Fruit fly (Drosophila melanogaster) whole organism, wandering third instar larva: ENCODE measurements around the gene CG18557.

Experiments used
- Abd-B ChIP-seq: fragments of >200 bp; optimal IDR thresholded peaks from 2 replicates; lab custom pipeline; 2017; ENCODE audit warnings: missing biosample characterization, missing genetic modification characterization
- CG32264 ChIP-seq: fragments of 200-800 bp; sonication (Bioruptor generic); optimal IDR thresholded peaks from 2 replicates; lab custom pipeline; 2016; ENCODE audit warnings: missing biosample characterization, missing genetic modification characterization
- CG9705 ChIP-seq: fragments of 200-800 bp; sonication (Bioruptor generic); optimal IDR thresholded peaks from 2 replicates; lab custom pipeline; 2018; ENCODE audit warnings: missing biosample characterization, mild to moderate bottlenecking, missing genetic modification characterization
- CrebA ChIP-seq: fragments of 200-800 bp; sonication (Bioruptor generic); optimal IDR thresholded peaks from 2 replicates; lab custom pipeline; 2016; ENCODE audit warnings: missing biosample characterization, mild to moderate bottlenecking, missing genetic modification characterization, borderline replicate concordance
- Dfd ChIP-seq: fragments of >200 bp; optimal IDR thresholded peaks from 2 replicates; lab custom pipeline; 2017; ENCODE audit warnings: missing biosample characterization, missing genetic modification characterization
- Dif ChIP-seq: fragments of 200-275, 200-300 bp; sonication (Bioruptor generic); optimal IDR thresholded peaks from 2 replicates; lab custom pipeline; 2018; ENCODE audit warnings: missing biosample characterization, missing genetic modification characterization; ENCODE audit not compliant: partially characterized antibody
- GATAd ChIP-seq: sonication (Bioruptor generic); optimal IDR thresholded peaks from 2 replicates; lab custom pipeline; 2016; ENCODE audit warnings: missing biosample characterization, missing genetic modification characterization
- HLH106 ChIP-seq: fragments of 200-800 bp; optimal IDR thresholded peaks from 3 replicates; lab custom pipeline; 2019; ENCODE audit warnings: missing biosample characterization, mild to moderate bottlenecking, missing genetic modification characterization, moderate library complexity
- Hnf4 ChIP-seq: fragments of 200-800 bp; sonication (Bioruptor generic); optimal IDR thresholded peaks from 2 replicates; lab custom pipeline; 2016; ENCODE audit warnings: missing biosample characterization, mild to moderate bottlenecking, missing genetic modification characterization
- Hr78 ChIP-seq: fragments of >200 bp; optimal IDR thresholded peaks from 2 replicates; lab custom pipeline; 2017; ENCODE audit warnings: missing biosample characterization, missing genetic modification characterization
- Hr83 ChIP-seq: fragments of 200-300 bp; sonication (Bioruptor generic); optimal IDR thresholded peaks from 2 replicates; lab custom pipeline; 2016; ENCODE audit warnings: missing biosample characterization, mild to moderate bottlenecking, missing genetic modification characterization, moderate library complexity; ENCODE audit not compliant: poor library complexity, severe bottlenecking
- Jra ChIP-seq: sonication (Bioruptor generic); optimal IDR thresholded peaks from 2 replicates; lab custom pipeline; 2016; ENCODE audit warnings: missing biosample characterization, missing genetic modification characterization
- Mio ChIP-seq: sonication (Bioruptor generic); optimal IDR thresholded peaks from 2 replicates; lab custom pipeline; 2016; ENCODE audit warnings: missing biosample characterization, missing genetic modification characterization
- Myc ChIP-seq: fragments of >200 bp; optimal IDR thresholded peaks from 2 replicates; lab custom pipeline; 2017
- N ChIP-seq: fragments of >200 bp; optimal IDR thresholded peaks from 2 replicates; lab custom pipeline; 2018; ENCODE audit warnings: missing biosample characterization, missing external identifiers, missing genetic modification characterization
- OdsH ChIP-seq: fragments of 200-800 bp; sonication (Bioruptor generic); optimal IDR thresholded peaks from 2 replicates; lab custom pipeline; 2016; ENCODE audit warnings: missing biosample characterization, mild to moderate bottlenecking, missing genetic modification characterization
- Rel ChIP-seq, 2 experiments: fragments of 200-800 bp; sonication (Bioruptor generic) in 1 of 2; optimal IDR thresholded peaks; 2 replicates in 1 of 2; 3 replicates in 1 of 2; lab custom pipeline; 2016 to 2019; ENCODE audit warnings: mild to moderate bottlenecking in 2 of 2, missing biosample characterization in 2 of 2, missing genetic modification characterization in 2 of 2, moderate library complexity in 1 of 2
- Sp1 ChIP-seq: fragments of 200-800 bp; sonication (Bioruptor generic); optimal IDR thresholded peaks from 3 replicates; lab custom pipeline; 2019; ENCODE audit warnings: missing biosample characterization, mild to moderate bottlenecking, missing genetic modification characterization, moderate library complexity
- Vsx2 ChIP-seq: fragments of 200-300, 225-300 bp; sonication (Bioruptor generic); optimal IDR thresholded peaks from 2 replicates; lab custom pipeline; 2018; ENCODE audit warnings: missing biosample characterization, missing genetic modification characterization; ENCODE audit not compliant: partially characterized antibody
- brk ChIP-seq: fragments of 200-800 bp; sonication (Bioruptor generic); optimal IDR thresholded peaks from 2 replicates; lab custom pipeline; 2016; ENCODE audit warnings: missing biosample characterization, mild to moderate bottlenecking, missing genetic modification characterization
- dl ChIP-seq, 2 experiments: fragments of 175-275, 200-275 bp in 1 of 2; fragments of 200-275 bp in 1 of 2; sonication (Bioruptor generic); optimal IDR thresholded peaks; lab custom pipeline; 2018; ENCODE audit warnings: mild to moderate bottlenecking in 2 of 2, missing biosample characterization in 2 of 2, missing genetic modification characterization in 2 of 2, moderate library complexity in 2 of 2; ENCODE audit not compliant: partially characterized antibody in 2 of 2, insufficient read depth in 1 of 2
- dmrt93B ChIP-seq: fragments of 200-800 bp; sonication (Bioruptor generic); optimal IDR thresholded peaks from 2 replicates; lab custom pipeline; 2018; ENCODE audit warnings: missing biosample characterization, mild to moderate bottlenecking, missing genetic modification characterization
- ey ChIP-seq: fragments of 200-800 bp; sonication (Bioruptor generic); optimal IDR thresholded peaks from 2 replicates; lab custom pipeline; 2016; ENCODE audit warnings: missing biosample characterization, missing genetic modification characterization
- foxo ChIP-seq, 2 experiments: fragments of 200-800 bp; sonication (Bioruptor generic); optimal IDR thresholded peaks; 2 replicates in 1 of 2; 3 replicates in 1 of 2; lab custom pipeline; 2016 to 2017; ENCODE audit warnings: missing biosample characterization in 2 of 2, missing genetic modification characterization in 2 of 2
- fru ChIP-seq: fragments of 200-800 bp; sonication (Bioruptor generic); optimal IDR thresholded peaks from 3 replicates; lab custom pipeline; 2016; ENCODE audit warnings: missing biosample characterization, mild to moderate bottlenecking, missing genetic modification characterization
- h ChIP-seq: fragments of 200-800 bp; sonication (Bioruptor generic); optimal IDR thresholded peaks from 3 replicates; lab custom pipeline; 2016; ENCODE audit warnings: missing biosample characterization, mild to moderate bottlenecking, missing genetic modification characterization
- jim ChIP-seq: fragments of 175-275, 200-325 bp; sonication (Bioruptor generic); optimal IDR thresholded peaks from 2 replicates; lab custom pipeline; 2016; ENCODE audit warnings: missing biosample characterization, mild to moderate bottlenecking, missing genetic modification characterization
- lola ChIP-seq: fragments of >200 bp; optimal IDR thresholded peaks from 2 replicates; lab custom pipeline; 2017; ENCODE audit warnings: missing biosample characterization, missing genetic modification characterization
- pan ChIP-seq: fragments of >200 bp; optimal IDR thresholded peaks from 2 replicates; lab custom pipeline; 2017
- psq ChIP-seq: fragments of 200-800 bp; sonication (Bioruptor generic); optimal IDR thresholded peaks from 3 replicates; lab custom pipeline; 2017; ENCODE audit warnings: missing biosample characterization, mild to moderate bottlenecking, missing genetic modification characterization, moderate library complexity
- rgr ChIP-seq: fragments of 200-800 bp; sonication (Bioruptor generic); optimal IDR thresholded peaks from 3 replicates; lab custom pipeline; 2016; ENCODE audit warnings: missing biosample characterization, mild to moderate bottlenecking, missing genetic modification characterization
- sage ChIP-seq: fragments of 200-800 bp; sonication (Bioruptor generic); optimal IDR thresholded peaks from 2 replicates; lab custom pipeline; 2016; ENCODE audit warnings: missing biosample characterization, mild to moderate bottlenecking, missing genetic modification characterization
- sv ChIP-seq: fragments of 200-800 bp; sonication (Bioruptor generic); optimal IDR thresholded peaks from 3 replicates; lab custom pipeline; 2016; ENCODE audit warnings: missing biosample characterization, missing genetic modification characterization
- tai ChIP-seq: sonication (Bioruptor generic); optimal IDR thresholded peaks from 2 replicates; lab custom pipeline; 2016; ENCODE audit warnings: missing biosample characterization, missing genetic modification characterization
- usp ChIP-seq: fragments of >200 bp; optimal IDR thresholded peaks from 2 replicates; lab custom pipeline; 2017; ENCODE audit warnings: missing biosample characterization, missing genetic modification characterization
- woc ChIP-seq: sonication (Bioruptor generic); optimal IDR thresholded peaks from 2 replicates; lab custom pipeline; 2016; ENCODE audit warnings: missing biosample characterization, mild to moderate bottlenecking, missing genetic modification characterization

CG18557 gene

dm6 chr2L:2862621-2862962, 17.1 kb upstream of the CG18557 start:
- TF ChIP-seq dmrt93B (GFP tag; lab: Kevin White, UChicago) (no peak), sv (no peak), Mio (GFP tag; lab: Kevin White, UChicago) (no peak), Myc (lab: Kevin White, UChicago) (no peak), Rel (GFP tag; optimal IDR thresholded peaks at IDR 0.05; lab: Kevin White, UChicago) (no peak), Rel (tag; optimal IDR thresholded peaks at IDR 0.05; lab: Kevin White, UChicago) (no peak), Hr83 (GFP tag; lab: Kevin White, UChicago) (no peak), Dfd (no peak), Hnf4 (no peak), brk (no peak)

- TF ChIP-seq Dif (peak; percentile 76), h (GFP tag; lab: Kevin White, UChicago) (peak; percentile 1), Vsx2 (GFP tag; lab: Kevin White, UChicago) (no peak), rgr (GFP tag; lab: Kevin White, UChicago) (peak; percentile 8), GATAd (GFP tag; lab: Kevin White, UChicago) (no peak), dl (GFP tag; optimal IDR thresholded peaks at IDR 0.05; lab: Kevin White, UChicago; ENCODE audit: insufficient read depth in 1 of 2, partially characterized antibody in 2 of 2) (peak; percentile 47 to 53), foxo (GFP tag; optimal IDR thresholded peaks at IDR 0.05; lab: Kevin White, UChicago) (peak in 1 of 2 experiments; percentile 2), fru (GFP tag; lab: Kevin White, UChicago) (peak; percentile 25)
Measured at dm6 chr2L:2861885-2862620, 16.5 kb upstream of the CG18557 start.

DNA sequence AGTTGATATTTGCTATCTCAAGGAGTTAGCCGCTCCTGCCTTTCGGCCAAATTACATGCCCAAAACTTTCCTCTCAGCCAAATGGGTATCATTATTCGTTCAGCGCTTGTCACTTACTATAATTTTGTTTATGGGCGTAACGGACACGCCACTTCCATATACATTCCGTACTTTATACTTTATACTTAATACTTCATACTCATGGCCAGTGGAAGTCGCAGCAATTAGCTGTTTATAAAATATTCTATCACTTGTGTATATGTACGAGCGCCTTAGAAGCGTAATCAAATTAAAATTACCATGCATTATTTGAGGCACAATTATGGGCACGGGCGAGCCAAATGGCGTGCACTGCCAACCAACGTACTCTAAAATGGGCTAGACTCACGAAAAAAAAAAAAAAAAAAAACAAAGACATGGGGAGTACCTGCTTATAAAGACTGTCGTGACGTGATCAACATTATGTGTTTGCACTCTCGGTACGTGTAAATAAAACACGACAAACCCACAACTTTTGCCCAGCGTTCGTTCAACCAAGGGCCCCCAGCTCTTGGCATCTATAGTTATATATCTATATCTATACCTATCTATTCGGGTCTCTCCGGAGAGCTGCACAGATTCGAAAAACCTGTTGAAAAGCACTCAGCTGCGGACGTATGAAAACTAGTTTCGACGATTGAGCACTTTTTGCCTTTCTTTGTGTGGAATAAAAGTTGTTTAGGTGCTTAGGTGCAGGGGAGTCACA, 15.8 kb upstream of the CG18557 start:
- TF ChIP-seq Dfd, result no peak
- TF ChIP-seq fru (GFP tag; lab: Kevin White, UChicago), result no peak
- peak; percentile 32 for TF ChIP-seq Hr83 (GFP tag; lab: Kevin White, UChicago)

- TF ChIP-seq sage (GFP tag; lab: Kevin White, UChicago) (no peak), N (GFP tag; lab: Kevin White, UChicago) (no peak), brk (no peak), Sp1 (GFP tag; lab: Kevin White, UChicago) (peak; percentile 2), Myc (lab: Kevin White, UChicago) (no peak), sv (no peak), usp (GFP tag; lab: Kevin White, UChicago) (no peak), tai (GFP tag; lab: Kevin White, UChicago) (peak; percentile 45), Jra (GFP tag; lab: Kevin White, UChicago) (peak; percentile 43), Hr78 (GFP tag; lab: Kevin White, UChicago) (no peak), h (GFP tag; lab: Kevin White, UChicago) (peak; percentile 39), Hnf4 (peak; percentile 17), woc (GFP tag; lab: Kevin White, UChicago) (peak; percentile 47), fru (GFP tag; lab: Kevin White, UChicago) (peak; percentile 3), CG32264 (peak; percentile 23), dmrt93B (GFP tag; lab: Kevin White, UChicago) (no peak), OdsH (GFP tag; lab: Kevin White, UChicago) (peak; percentile 24), ey (GFP tag; lab: Kevin White, UChicago) (peak; percentile 41), Dif (no peak), Mio (GFP tag; lab: Kevin White, UChicago) (no peak), HLH106 (peak; percentile 18), pan (lab: Kevin White, UChicago) (no peak), Dfd (peak; percentile 15), Rel (GFP tag; optimal IDR thresholded peaks at IDR 0.05; lab: Kevin White, UChicago) (no peak), Rel (tag; optimal IDR thresholded peaks at IDR 0.05; lab: Kevin White, UChicago) (peak; percentile 17), dl (GFP tag; optimal IDR thresholded peaks at IDR 0.05; lab: Kevin White, UChicago; ENCODE audit: insufficient read depth in 1 of 2, partially characterized antibody in 2 of 2) (peak in 1 of 2 experiments; percentile 2), CG9705 (GFP tag; lab: Kevin White, UChicago) (no peak), GATAd (GFP tag; lab: Kevin White, UChicago) (no peak), lola (GFP tag; lab: Kevin White, UChicago) (no peak), jim (no peak), Abd-B (GFP tag; lab: Kevin White, UChicago) (no peak), Hr83 (GFP tag; lab: Kevin White, UChicago) (peak; percentile 32), CrebA (peak; percentile 51), foxo (GFP tag; optimal IDR thresholded peaks at IDR 0.05; lab: Kevin White, UChicago) (peak in 1 of 2 experiments; percentile 41), psq (GFP tag; lab: Kevin White, UChicago) (no peak)
Measured at dm6 chr2L:2857862-2858734, 12.6 kb upstream of the CG18557 start.
